Worm (Caenorhabditis elegans): ENCODE data around the gene fbxa-27.

ce11 chrIII:1347003-1347402, 4.2 kb downstream of the fbxa-27 start:
- TF ChIP-seq nhr-47 (tag; optimal IDR thresholded peaks at IDR 0.05) = no peak
- no peak for TF ChIP-seq lin-35 (GFP tag; optimal IDR thresholded peaks at IDR 0.05)
- TF ChIP-seq pag-3 (tag; optimal IDR thresholded peaks at IDR 0.05; ENCODE audit: borderline replicate concordance, insufficient read depth) = no peak
- TF ChIP-seq lir-3 (tag; optimal IDR thresholded peaks at IDR 0.05; ENCODE audit: poor library complexity) = no peak
- TF ChIP-seq lsy-2 (tag; optimal IDR thresholded peaks at IDR 0.05) = no peak
- no peak for TF ChIP-seq snu-23 (GFP tag; optimal IDR thresholded peaks at IDR 0.05)
- no peak for TF ChIP-seq ces-1 (GFP tag; optimal IDR thresholded peaks at IDR 0.05)
- TF ChIP-seq ztf-11 (tag; optimal IDR thresholded peaks at IDR 0.05) = no peak

Measured in whole organism, L1 larva.